Worm (Caenorhabditis elegans): ENCODE results near the gene F14H3.12.

DNA sequence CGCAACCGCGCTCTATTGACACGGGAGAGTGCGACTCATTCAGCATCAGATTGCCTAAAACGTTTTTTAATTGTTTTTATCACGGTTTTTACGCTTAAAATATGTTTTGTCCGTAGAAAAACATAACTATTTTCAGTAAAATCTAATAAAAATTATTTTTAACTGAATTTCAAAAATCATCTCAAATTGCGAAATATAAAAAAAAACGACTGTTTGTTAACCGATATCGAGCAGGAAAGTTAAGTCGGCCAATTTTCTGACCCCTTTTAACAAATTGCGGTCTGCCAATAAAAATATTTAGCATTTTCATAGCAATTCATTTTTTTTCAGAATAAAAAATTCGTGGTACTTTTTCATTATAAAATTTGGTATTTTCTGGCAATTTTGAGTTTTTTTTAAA, 45.4 kb upstream of the F14H3.12 start:
- TF ChIP-seq tbx-9 (tag; optimal IDR thresholded peaks at IDR 0.05; ENCODE audit: borderline replicate concordance), result no peak
- no peak for TF ChIP-seq snpc-1.1 (tag; optimal IDR thresholded peaks at IDR 0.05; ENCODE audit: insufficient read depth)
- TF ChIP-seq sptf-2 (GFP tag; optimal IDR thresholded peaks at IDR 0.05), result no peak
- TF ChIP-seq lin-26 (GFP tag; IDR thresholded peaks at IDR 0.05), result no peak
- TF ChIP-seq ama-1 (optimal IDR thresholded peaks at IDR 0.05), result no peak
- TF ChIP-seq ama-1 (GFP tag; optimal IDR thresholded peaks at IDR 0.05), result no peak
